Fruit fly (Drosophila melanogaster): Measurements from ENCODE around the gene gskt.
A peak's percentile ranks its signal among the peaks of the same experiment; 100 is the strongest.

Gene gskt

DNA sequence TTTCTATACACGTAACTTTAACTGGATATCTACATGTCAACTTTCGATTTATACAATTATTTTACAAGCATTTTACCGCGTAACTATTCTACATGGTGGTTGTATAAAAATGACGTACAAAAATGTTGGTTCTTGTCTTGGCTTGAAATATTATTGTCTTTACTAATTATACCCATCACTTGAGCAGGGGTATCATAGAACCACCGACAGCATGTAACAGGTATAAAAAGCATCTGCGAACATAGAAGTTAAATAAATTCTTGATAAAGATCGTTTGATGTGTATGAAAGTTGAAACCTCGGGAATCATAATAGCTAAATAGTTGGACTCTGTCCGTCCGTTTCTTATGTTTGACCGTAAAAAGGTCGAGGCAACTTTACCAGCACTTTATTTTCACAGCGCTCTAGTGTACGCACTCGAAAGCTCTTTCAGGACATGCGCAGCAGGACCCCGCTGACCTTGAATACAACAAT is 9.0 kb downstream of the gskt start:
- peak; percentile 88 for TF ChIP-seq pan (optimal IDR thresholded peaks at IDR 0.05)
- no peak for TF ChIP-seq CG8478 (optimal IDR thresholded peaks at IDR 0.05)
- no peak for TF ChIP-seq psq (optimal IDR thresholded peaks at IDR 0.05)

DNA sequence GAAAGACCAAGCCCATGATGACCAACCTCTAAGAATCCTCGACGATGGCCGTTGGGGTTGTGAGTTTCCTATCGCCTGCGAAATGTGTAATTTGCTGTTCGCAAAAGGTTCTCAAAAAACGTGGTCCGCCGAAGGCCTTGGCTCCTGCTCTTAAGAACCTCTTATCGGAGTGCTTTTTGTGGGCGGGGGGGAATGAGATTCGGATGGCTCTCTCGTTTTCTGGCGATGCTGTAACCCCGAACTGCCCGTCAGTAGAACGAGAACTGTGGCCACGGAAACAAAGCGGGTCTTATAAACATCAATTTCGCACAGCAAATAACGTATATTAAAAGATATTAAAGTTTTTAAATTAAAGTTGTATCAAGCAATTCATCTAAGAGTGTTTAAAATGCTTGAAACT is 9.6 kb downstream of the gskt start, which contains the start of gene CG1607:
Gene CG1607 (plus strand): TSS at position 249 of the 400 bp plus-strand sequence.
- no peak for TF ChIP-seq pan (optimal IDR thresholded peaks at IDR 0.05)
- no peak for TF ChIP-seq psq (optimal IDR thresholded peaks at IDR 0.05)
- TF ChIP-seq EcR (GFP tag; optimal IDR thresholded peaks at IDR 0.05): no peak
- TF ChIP-seq Dll (optimal IDR thresholded peaks at IDR 0.05): peak; percentile 41

DNA sequence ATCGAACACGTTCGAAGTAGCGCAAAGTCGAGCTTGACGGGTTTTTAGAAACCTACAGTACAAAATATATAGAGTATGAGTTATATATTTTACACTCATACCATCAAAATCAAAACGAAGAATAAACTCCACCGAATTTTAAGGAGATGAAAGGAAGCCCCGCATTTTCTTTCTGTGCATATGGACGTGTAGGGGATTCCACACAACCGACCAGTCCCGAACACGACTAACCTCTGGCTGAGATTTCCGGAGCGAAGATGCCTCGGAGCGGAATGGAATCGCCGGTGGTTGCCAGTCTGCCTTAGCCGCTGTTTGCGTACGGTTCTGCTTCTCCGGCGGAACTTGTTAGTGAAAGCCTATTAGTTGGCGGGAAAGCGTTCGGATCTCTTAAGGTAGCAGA is 11.9 kb downstream of the gskt start:
- TF ChIP-seq EcR (GFP tag; optimal IDR thresholded peaks at IDR 0.05): no peak
- no peak for TF ChIP-seq pan (optimal IDR thresholded peaks at IDR 0.05)
- TF ChIP-seq usp (GFP tag; optimal IDR thresholded peaks at IDR 0.05): no peak
- TF ChIP-seq CG8478 (optimal IDR thresholded peaks at IDR 0.05): no peak
- no peak for TF ChIP-seq psq (optimal IDR thresholded peaks at IDR 0.05)
- no peak for TF ChIP-seq Dll (optimal IDR thresholded peaks at IDR 0.05)

DNA sequence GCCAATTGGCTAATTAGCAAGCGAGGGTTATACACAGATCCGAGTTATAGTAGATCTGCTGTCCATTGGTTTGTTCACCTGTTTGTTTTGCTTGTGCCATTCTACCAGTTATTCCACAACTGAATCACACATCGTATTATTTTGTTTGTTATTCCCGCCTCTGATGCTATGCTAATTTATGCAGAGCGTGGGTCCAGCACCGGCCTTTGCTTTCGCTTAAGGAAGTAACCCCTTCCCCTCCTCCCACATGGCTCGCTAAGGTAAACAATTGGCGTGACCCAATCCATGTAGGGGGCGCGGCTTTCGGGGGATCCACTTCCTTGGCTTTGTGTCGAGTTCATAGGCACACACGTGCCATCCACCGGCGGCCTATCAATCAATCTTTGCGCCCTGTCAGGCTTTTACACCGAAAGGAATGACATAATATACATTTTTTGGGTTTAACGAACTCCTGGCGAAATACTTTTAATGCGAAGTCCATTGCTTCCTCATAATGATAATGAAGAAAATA is 13.6 kb downstream of the gskt start:
- TF ChIP-seq pan (optimal IDR thresholded peaks at IDR 0.05) (no peak), EcR (GFP tag; optimal IDR thresholded peaks at IDR 0.05) (no peak), usp (GFP tag; optimal IDR thresholded peaks at IDR 0.05) (no peak), psq (optimal IDR thresholded peaks at IDR 0.05) (no peak), Dll (optimal IDR thresholded peaks at IDR 0.05) (no peak), CG8478 (optimal IDR thresholded peaks at IDR 0.05) (no peak)

DNA sequence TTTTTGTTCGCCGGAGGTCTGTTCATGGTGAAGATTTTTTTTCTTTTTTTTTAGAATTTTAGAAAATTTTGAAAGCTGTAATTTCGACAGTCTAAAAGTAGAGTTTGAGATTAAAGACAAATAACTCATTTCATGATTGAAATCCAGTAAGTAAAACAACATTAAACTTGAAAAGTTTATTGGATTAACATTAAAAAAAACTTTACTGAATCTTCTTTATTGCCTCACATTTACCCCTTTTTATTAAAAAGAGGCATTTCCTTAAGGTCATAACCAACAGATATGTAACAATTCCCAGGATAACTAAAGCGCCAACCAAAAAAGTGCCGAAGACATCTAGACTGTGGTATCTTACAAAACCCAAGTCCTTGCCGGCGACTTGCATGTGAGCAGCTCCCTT is 21.2 kb downstream of the gskt start, which contains the start of gene CG31204:
Gene CG31204 (minus strand): TSS at position 101 of the 400 bp plus-strand sequence.
- TF ChIP-seq pan (optimal IDR thresholded peaks at IDR 0.05): no peak
- no peak for TF ChIP-seq EcR (GFP tag; optimal IDR thresholded peaks at IDR 0.05)
- TF ChIP-seq usp (GFP tag; optimal IDR thresholded peaks at IDR 0.05): no peak
- no peak for TF ChIP-seq Dll (optimal IDR thresholded peaks at IDR 0.05)
- no peak for TF ChIP-seq CG8478 (optimal IDR thresholded peaks at IDR 0.05)
- no peak for TF ChIP-seq psq (optimal IDR thresholded peaks at IDR 0.05)

DNA sequence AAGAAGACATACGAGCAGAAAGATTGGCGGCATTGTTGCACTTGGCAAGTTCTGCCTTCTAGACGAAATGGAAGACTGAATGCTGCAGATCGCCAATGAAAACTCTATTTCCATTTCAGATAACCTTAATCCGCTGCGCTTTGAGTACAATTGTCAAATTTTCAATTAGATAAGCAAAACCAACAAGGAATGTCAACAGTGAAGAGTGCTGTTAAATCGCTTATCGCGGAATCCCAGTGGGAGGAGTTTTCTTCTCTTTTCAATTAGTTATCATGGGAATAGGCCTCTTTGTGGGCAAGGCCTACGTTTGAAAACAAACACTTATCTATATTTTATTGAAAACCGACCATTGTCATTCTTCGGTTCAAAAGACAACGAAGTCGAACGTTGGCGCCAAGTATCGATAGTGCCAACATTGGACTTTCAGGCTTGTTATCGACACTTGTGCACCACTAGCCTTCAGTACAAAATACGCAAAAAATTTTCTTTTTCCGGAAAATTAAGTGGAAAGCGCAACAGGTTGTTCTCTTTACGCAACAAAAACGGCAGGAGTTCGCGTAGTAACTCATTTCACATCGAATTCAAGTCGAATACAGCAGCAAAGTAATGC is 23.1 kb downstream of the gskt start, which contains the start of the genes Ugt35D1 and Gcn2:
Gene Ugt35D1 (minus strand): TSS at position 83 of the 610 bp plus-strand sequence.
Gene Gcn2 (plus strand): TSS at position 439 of the 610 bp plus-strand sequence.
- TF ChIP-seq pan (optimal IDR thresholded peaks at IDR 0.05) (no peak), usp (GFP tag; optimal IDR thresholded peaks at IDR 0.05) (no peak), EcR (GFP tag; optimal IDR thresholded peaks at IDR 0.05) (no peak), psq (optimal IDR thresholded peaks at IDR 0.05) (no peak), CG8478 (optimal IDR thresholded peaks at IDR 0.05) (no peak), Dll (optimal IDR thresholded peaks at IDR 0.05) (no peak)

DNA sequence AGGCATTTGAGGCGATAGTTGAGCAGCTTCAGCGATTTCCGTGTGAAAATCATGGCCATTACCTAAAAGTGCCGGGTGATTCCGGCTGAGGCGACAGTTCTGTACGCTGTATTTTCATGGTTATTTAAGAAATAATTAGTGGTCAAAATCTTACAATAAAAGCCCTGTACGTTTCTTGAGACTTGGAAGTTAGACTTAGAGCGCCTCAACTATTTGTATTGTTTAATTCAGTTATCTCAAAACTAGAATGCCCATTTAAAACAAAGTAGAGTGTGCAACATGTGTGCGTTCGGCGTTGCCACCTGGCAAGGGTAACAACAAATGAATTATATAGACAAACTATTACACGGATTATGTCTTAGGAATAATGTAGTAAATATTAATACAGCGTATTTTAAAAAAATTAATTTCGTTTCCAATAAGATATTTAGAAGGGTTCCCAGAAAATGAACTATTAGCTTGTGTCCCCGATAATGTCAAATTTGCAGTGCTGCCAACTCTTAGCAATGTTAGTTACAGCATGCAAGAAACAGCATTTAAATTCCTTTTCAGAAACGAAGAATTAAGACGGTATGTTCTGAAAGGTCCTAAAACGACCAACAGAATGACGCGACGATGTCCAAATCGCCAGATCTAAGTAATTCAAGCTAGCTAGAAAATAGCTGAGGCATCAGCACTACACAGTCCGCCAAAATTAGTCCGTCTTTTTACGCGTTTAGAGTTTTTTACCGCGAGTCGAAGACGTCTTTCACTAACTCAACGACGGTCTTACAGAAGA is 32.5 kb downstream of the gskt start, which contains the start of gene Gprk2:
Gene Gprk2 (plus strand): TSS at position 747 of the 778 bp plus-strand sequence.
- TF ChIP-seq usp (GFP tag; optimal IDR thresholded peaks at IDR 0.05): no peak
- no peak for TF ChIP-seq pan (optimal IDR thresholded peaks at IDR 0.05)
- no peak for TF ChIP-seq psq (optimal IDR thresholded peaks at IDR 0.05)
- no peak for TF ChIP-seq Dll (optimal IDR thresholded peaks at IDR 0.05)
- no peak for TF ChIP-seq CG8478 (optimal IDR thresholded peaks at IDR 0.05)
- TF ChIP-seq EcR (GFP tag; optimal IDR thresholded peaks at IDR 0.05): no peak

DNA sequence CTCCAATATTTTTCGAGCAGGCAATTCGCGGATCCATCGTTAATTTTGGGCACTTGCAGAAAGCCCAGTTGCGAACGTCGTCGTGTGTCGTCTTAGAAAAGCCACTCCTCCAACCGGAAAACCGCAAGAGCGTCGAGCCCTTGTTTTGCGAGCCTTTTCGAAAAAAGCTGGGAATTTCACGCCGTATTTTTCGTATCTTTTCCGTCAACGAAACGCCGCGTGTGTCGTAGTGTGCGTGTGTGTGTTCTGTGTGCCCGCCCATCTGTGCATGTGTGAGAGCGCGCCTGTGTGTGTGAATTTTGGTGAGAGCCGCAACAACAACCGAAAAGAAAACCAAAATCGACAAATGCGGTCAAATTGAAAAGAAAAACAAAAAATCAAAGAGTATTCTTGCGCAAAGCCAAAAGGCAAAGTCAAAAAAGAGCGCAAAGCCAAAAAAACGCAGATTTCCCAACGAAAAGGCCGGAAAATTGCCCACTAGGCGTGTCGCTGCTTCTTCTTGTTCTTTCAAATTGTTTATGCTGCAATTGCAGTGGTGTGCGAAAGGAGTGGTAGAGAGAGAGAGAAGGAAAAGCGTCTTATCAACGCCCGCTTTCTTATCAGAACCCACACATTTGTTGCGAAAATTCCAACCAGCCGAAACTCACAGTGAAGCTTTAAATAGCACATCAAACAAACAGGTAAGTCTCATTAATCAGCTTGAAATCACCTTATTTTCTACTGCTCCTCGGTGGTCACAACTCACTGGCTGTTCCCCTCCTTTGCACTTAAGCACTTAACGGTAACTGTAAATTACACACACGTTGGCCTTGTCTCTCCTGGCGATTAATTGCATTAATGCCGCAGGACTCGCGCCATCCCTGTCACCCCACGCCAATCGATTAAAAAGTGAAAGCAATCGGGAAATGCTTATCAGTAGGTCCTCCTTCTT is 33.3 kb downstream of the gskt start, which contains the start of gene PNPase:
Gene PNPase (minus strand): TSS at position 176 of the 931 bp plus-strand sequence.
- TF ChIP-seq usp (GFP tag; optimal IDR thresholded peaks at IDR 0.05) (no peak), CG8478 (optimal IDR thresholded peaks at IDR 0.05) (peak; percentile 12), EcR (GFP tag; optimal IDR thresholded peaks at IDR 0.05) (no peak)

DNA sequence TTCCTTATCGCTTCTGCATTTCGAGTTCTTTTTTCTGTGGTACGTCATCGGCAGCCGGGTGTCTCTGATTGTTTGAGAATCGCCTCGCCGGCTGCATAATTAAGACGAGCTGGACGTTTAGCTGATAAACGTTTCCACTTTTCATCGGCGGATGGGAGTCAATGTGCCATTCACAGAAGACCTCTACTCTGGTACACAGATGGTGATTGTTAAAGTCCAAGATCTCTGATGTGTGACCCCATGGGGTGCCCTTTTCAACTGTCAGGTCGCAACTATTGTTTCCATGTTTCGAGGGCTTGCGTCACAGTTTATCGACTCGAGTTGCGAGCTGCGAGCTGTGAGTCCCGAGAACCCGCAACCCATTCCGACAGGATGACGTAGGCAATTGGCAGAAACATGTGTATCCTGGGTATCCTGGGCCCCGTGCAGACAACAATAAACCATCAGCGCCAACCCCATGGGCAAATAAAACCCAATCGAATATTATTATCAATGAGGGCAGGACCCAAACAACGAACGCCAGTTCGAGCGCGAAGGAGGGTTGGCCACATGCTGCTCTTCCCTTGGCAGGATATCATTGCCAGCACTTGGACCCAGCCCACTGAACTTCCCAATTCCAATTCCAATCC is 34.9 kb downstream of the gskt start:
- TF ChIP-seq psq (optimal IDR thresholded peaks at IDR 0.05) (no peak), CG8478 (optimal IDR thresholded peaks at IDR 0.05) (no peak), pan (optimal IDR thresholded peaks at IDR 0.05) (no peak)

DNA sequence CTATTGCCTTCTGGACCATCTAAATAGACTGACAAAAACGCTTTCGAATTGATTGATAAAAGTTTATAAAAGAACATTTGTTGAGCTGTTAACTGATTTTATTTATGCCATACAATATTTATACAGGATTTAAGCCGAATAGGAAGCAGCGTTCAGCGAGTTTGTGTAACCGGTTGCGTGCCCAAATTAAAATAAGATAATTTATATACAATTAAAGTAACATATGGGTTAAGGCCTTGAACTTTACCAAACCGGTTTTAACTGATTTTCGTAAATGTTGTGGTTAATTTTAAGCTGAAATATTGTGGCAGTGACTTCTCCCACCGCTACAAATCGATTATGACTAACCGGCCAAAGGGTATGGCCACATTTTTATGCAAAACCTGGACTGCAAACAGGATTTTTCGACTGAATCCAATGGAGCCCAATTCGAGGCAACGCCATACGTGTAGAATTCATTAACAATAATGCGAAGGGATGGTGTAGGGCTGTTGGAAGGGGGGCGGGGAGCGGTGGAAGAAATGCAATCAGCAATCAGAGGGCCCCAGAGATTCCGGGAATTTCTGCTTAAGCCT is 37.5 kb downstream of the gskt start:
- TF ChIP-seq EcR (GFP tag; optimal IDR thresholded peaks at IDR 0.05) (no peak), usp (GFP tag; optimal IDR thresholded peaks at IDR 0.05) (no peak), psq (optimal IDR thresholded peaks at IDR 0.05) (no peak), pan (optimal IDR thresholded peaks at IDR 0.05) (peak; percentile 76), Dll (optimal IDR thresholded peaks at IDR 0.05) (no peak)

DNA sequence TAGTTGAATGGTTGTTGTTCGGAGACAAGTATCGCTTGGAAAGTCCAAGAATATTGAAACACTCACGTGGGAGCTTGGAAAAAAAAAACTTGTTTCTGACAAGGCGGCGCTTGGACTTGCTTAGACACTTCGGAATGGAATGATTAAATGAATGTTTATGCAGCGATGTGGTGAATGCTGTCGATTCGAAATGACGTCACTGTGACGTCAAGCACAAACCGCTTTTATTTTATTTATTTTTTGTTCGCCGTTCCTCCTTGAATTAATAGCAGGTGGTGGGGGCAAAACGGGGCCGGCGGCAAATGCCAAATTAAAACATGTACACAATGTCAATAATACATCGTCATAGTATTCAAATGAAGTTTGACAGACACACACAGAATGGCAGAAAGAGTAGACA is 47.3 kb downstream of the gskt start:
- TF ChIP-seq Dll (optimal IDR thresholded peaks at IDR 0.05) (no peak), pan (optimal IDR thresholded peaks at IDR 0.05) (no peak), usp (GFP tag; optimal IDR thresholded peaks at IDR 0.05) (no peak), EcR (GFP tag; optimal IDR thresholded peaks at IDR 0.05) (no peak), psq (optimal IDR thresholded peaks at IDR 0.05) (no peak), CG8478 (optimal IDR thresholded peaks at IDR 0.05) (no peak)

Measured in whole organism.